Fruit fly (Drosophila melanogaster): ENCODE measurements around the gene Pino.

DNA sequence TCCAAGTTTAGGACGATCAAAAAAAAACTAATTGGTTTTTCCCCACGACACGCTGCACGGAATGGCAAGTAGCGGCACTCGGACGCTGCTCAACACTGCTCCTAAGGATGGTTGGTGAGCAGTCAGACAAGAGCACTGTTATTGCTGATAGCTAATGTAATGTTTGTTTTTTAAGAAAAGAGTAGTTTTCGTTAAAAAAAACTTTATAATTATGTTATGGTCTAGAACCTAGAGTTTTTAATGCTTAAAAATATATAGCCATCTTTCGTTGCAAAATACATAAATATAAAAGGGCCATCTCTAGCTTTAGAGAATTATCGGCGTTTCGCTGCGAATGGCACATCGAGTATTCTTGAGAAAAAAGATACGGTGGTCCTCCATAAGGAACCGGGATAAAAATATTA is 44.0 kb upstream of the Pino start, which contains the start of the genes Charon and CG4887:
- no peak for TF ChIP-seq h (optimal IDR thresholded peaks at IDR 0.05)
- no peak for TF ChIP-seq Sin3A (optimal IDR thresholded peaks at IDR 0.05)
